Fruit fly (Drosophila melanogaster) whole organism, embryonic: ENCODE measurements around the gene Tengl3.

Experiments
- Antp ChIP-seq: fragments of 200-800 bp; sonication (Bioruptor generic); optimal IDR thresholded peaks from 3 replicates; lab custom pipeline; 2016; ENCODE audit warnings: missing biosample characterization, missing genetic modification characterization
- Atf3 ChIP-seq: fragments of 200-800 bp; sonication (Bioruptor generic); optimal IDR thresholded peaks from 3 replicates; lab custom pipeline; 2016; ENCODE audit warnings: missing biosample characterization, missing genetic modification characterization
- B-H1 ChIP-seq: fragments of 200-800 bp; sonication (Bioruptor generic); IDR thresholded peaks from 3 replicates; pipeline ENCODE4 v1.3.6; 2022; ENCODE audit warnings: missing biosample characterization, missing genetic modification characterization
- CG1024 ChIP-seq: fragments of 200-800 bp; sonication (Bioruptor generic); IDR thresholded peaks from 2 replicates; pipeline ENCODE4 v1.3.6; 2022; ENCODE audit warnings: missing biosample characterization, missing genetic modification characterization
- CG12104 ChIP-seq: fragments of 200-800 bp; sonication (Bioruptor generic); optimal IDR thresholded peaks from 3 replicates; lab custom pipeline; 2016; ENCODE audit warnings: missing biosample characterization, missing genetic modification characterization
- CG12299 ChIP-seq: fragments of 200-800 bp; sonication (Bioruptor generic); optimal IDR thresholded peaks from 2 replicates; lab custom pipeline; 2018; ENCODE audit warnings: missing biosample characterization, mild to moderate bottlenecking, missing genetic modification characterization
- CG13624 ChIP-seq: fragments of 200-800 bp; sonication (Bioruptor generic); optimal IDR thresholded peaks from 2 replicates; lab custom pipeline; 2016; ENCODE audit warnings: missing biosample characterization, missing genetic modification characterization
- CG14710 ChIP-seq: fragments of 200-800 bp; sonication (Bioruptor generic); optimal IDR thresholded peaks from 3 replicates; lab custom pipeline; 2019; ENCODE audit warnings: missing biosample characterization, mild to moderate bottlenecking, missing genetic modification characterization, moderate library complexity
- CG17328 ChIP-seq: fragments of 200-800 bp; sonication (Bioruptor generic); IDR thresholded peaks from 2 replicates; pipeline ENCODE4 v1.3.6; 2022; ENCODE audit warnings: missing biosample characterization, missing genetic modification characterization
- CG2875 ChIP-seq: fragments of 200-800 bp; sonication (Bioruptor generic); optimal IDR thresholded peaks from 2 replicates; lab custom pipeline; 2017; ENCODE audit warnings: missing biosample characterization, mild to moderate bottlenecking, missing genetic modification characterization, missing genetic modification reagents
- CG30403 ChIP-seq: fragments of 200-800 bp; sonication (Bioruptor generic); optimal IDR thresholded peaks from 3 replicates; lab custom pipeline; 2016; ENCODE audit warnings: missing biosample characterization, missing genetic modification characterization
- CG42726 ChIP-seq: fragments of 200-800 bp; sonication (Bioruptor generic); IDR thresholded peaks from 2 replicates; pipeline ENCODE4 v1.3.6; 2022; ENCODE audit warnings: missing biosample characterization, missing genetic modification characterization; ENCODE audit not compliant: partially characterized antibody
- CG4282 ChIP-seq: fragments of 200-800 bp; sonication (Bioruptor generic); optimal IDR thresholded peaks from 2 replicates; lab custom pipeline; 2016; ENCODE audit warnings: missing biosample characterization, missing genetic modification characterization
- CG43689 ChIP-seq: fragments of 200-800 bp; sonication (Bioruptor generic); IDR thresholded peaks from 2 replicates; pipeline ENCODE4 v1.3.6; 2022; ENCODE audit warnings: missing biosample characterization, missing genetic modification characterization
- CG4707 ChIP-seq: fragments of 200-800 bp; sonication (Bioruptor generic); optimal IDR thresholded peaks from 2 replicates; lab custom pipeline; 2018; ENCODE audit warnings: missing biosample characterization, mild to moderate bottlenecking, missing genetic modification characterization, moderate library complexity
- CG6689 ChIP-seq: fragments of 200-800 bp; sonication (Bioruptor generic); IDR thresholded peaks from 2 replicates; pipeline ENCODE4 v1.3.6; 2022; ENCODE audit warnings: missing biosample characterization, missing genetic modification characterization
- CG7357 ChIP-seq: fragments of 200-800 bp; sonication (Bioruptor generic); IDR thresholded peaks from 3 replicates; pipeline ENCODE4 v1.3.6; 2022; ENCODE audit warnings: missing biosample characterization, missing genetic modification characterization
- CG7839 ChIP-seq: fragments of 200-800 bp; sonication (Bioruptor generic); optimal IDR thresholded peaks from 3 replicates; lab custom pipeline; 2018; ENCODE audit warnings: missing biosample characterization, mild to moderate bottlenecking, missing genetic modification characterization, moderate library complexity
- CG8765 ChIP-seq: fragments of 200-800 bp; sonication (Bioruptor generic); IDR thresholded peaks from 2 replicates; pipeline ENCODE4 v1.3.6; 2022; ENCODE audit warnings: missing biosample characterization, missing genetic modification characterization
- Dp ChIP-seq: fragments of 200-800 bp; sonication (Bioruptor generic); optimal IDR thresholded peaks from 2 replicates; lab custom pipeline; 2018; ENCODE audit warnings: missing biosample characterization, mild to moderate bottlenecking, missing genetic modification characterization, moderate library complexity
- Hey ChIP-seq: fragments of 200-800 bp; sonication (Bioruptor generic); optimal IDR thresholded peaks from 3 replicates; lab custom pipeline; 2018; ENCODE audit warnings: missing biosample characterization, mild to moderate bottlenecking, missing genetic modification characterization
- Hsf ChIP-seq: fragments of 200-800 bp; sonication (Bioruptor generic); optimal IDR thresholded peaks from 3 replicates; lab custom pipeline; 2016; ENCODE audit warnings: missing biosample characterization, missing genetic modification characterization
- MTF-1 ChIP-seq: fragments of 200-800 bp; sonication (Bioruptor generic); optimal IDR thresholded peaks from 2 replicates; lab custom pipeline; 2018; ENCODE audit warnings: missing biosample characterization, mild to moderate bottlenecking, missing genetic modification characterization, borderline replicate concordance
- Oli ChIP-seq: fragments of 200-800 bp; sonication (Bioruptor generic); optimal IDR thresholded peaks from 2 replicates; lab custom pipeline; 2018; ENCODE audit warnings: missing biosample characterization, mild to moderate bottlenecking, missing genetic modification characterization, moderate library complexity
- Scr ChIP-seq: fragments of 200-800 bp; sonication (Bioruptor generic); IDR thresholded peaks from 2 replicates; pipeline ENCODE4 v1.3.6; 2022; ENCODE audit warnings: missing biosample characterization, missing genetic modification characterization; ENCODE audit not compliant: partially characterized antibody
- Sox100B ChIP-seq: fragments of 200-800 bp; sonication (Bioruptor generic); optimal IDR thresholded peaks from 3 replicates; lab custom pipeline; 2018; ENCODE audit warnings: missing biosample characterization, mild to moderate bottlenecking, missing genetic modification characterization
- Spps ChIP-seq: fragments of 200-800 bp; sonication (Bioruptor generic); optimal IDR thresholded peaks from 2 replicates; lab custom pipeline; 2018; ENCODE audit warnings: missing biosample characterization, mild to moderate bottlenecking, missing genetic modification characterization
- Stat92E ChIP-seq, 3 experiments: fragments of >200 bp in 2 of 3; fragments of 200-800 bp in 1 of 3; sonication (Bioruptor generic) in 1 of 3; optimal IDR thresholded peaks; 2 replicates each; lab custom pipeline; 2017 to 2019; ENCODE audit warnings: missing biosample characterization in 3 of 3, missing genetic modification characterization in 3 of 3, mild to moderate bottlenecking in 1 of 3, moderate library complexity in 1 of 3
- bigmax ChIP-seq: fragments of 200-800 bp; sonication (Bioruptor generic); optimal IDR thresholded peaks from 2 replicates; lab custom pipeline; 2018; ENCODE audit warnings: missing biosample characterization, mild to moderate bottlenecking, missing genetic modification characterization
- br ChIP-seq: fragments of >200 bp; optimal IDR thresholded peaks from 2 replicates; lab custom pipeline; 2017
- cas ChIP-seq: fragments of 200-800 bp; sonication (Bioruptor generic); IDR thresholded peaks from 2 replicates; pipeline ENCODE4 v1.3.6; 2022; ENCODE audit warnings: missing biosample characterization, missing genetic modification characterization
- chinmo ChIP-seq: fragments of 200-800 bp; sonication (Bioruptor generic); IDR thresholded peaks from 4 replicates; pipeline ENCODE4 v1.3.6; 2022; ENCODE audit warnings: missing biosample characterization, missing genetic modification characterization; ENCODE audit not compliant: partially characterized antibody
- chm ChIP-seq: fragments of 200-800 bp; sonication (Bioruptor generic); IDR thresholded peaks from 2 replicates; pipeline ENCODE4 v1.3.6; 2022; ENCODE audit warnings: missing biosample characterization, missing genetic modification characterization
- fd102C ChIP-seq: fragments of 200-800 bp; sonication (Bioruptor generic); optimal IDR thresholded peaks from 2 replicates; lab custom pipeline; 2018; ENCODE audit warnings: missing biosample characterization, mild to moderate bottlenecking, missing genetic modification characterization, moderate library complexity
- gce ChIP-seq: fragments of 200-800 bp; sonication (Bioruptor generic); IDR thresholded peaks from 3 replicates; pipeline ENCODE4 v1.3.6; 2022; ENCODE audit warnings: missing biosample characterization, missing genetic modification characterization
- jing ChIP-seq: fragments of 200-800 bp; sonication (Bioruptor generic); optimal IDR thresholded peaks from 2 replicates; lab custom pipeline; 2018; ENCODE audit warnings: missing biosample characterization, mild to moderate bottlenecking, missing genetic modification characterization
- jumu ChIP-seq: fragments of 200-800 bp; sonication (Bioruptor generic); optimal IDR thresholded peaks from 3 replicates; lab custom pipeline; 2016; ENCODE audit warnings: missing biosample characterization, missing genetic modification characterization
- ken ChIP-seq: fragments of 200-800 bp; sonication (Bioruptor generic); IDR thresholded peaks from 3 replicates; pipeline ENCODE4 v1.3.6; 2022; ENCODE audit warnings: missing biosample characterization, missing genetic modification characterization
- maf-S ChIP-seq: fragments of 200-800 bp; sonication (Bioruptor generic); optimal IDR thresholded peaks from 2 replicates; lab custom pipeline; 2016; ENCODE audit warnings: missing biosample characterization, missing genetic modification characterization
- mld ChIP-seq: fragments of 200-800 bp; sonication (Bioruptor generic); IDR thresholded peaks from 3 replicates; pipeline ENCODE4 v1.3.6; 2022; ENCODE audit warnings: missing biosample characterization, missing genetic modification characterization; ENCODE audit not compliant: partially characterized antibody
- nmo ChIP-seq: fragments of 200-800 bp; sonication (Bioruptor generic); optimal IDR thresholded peaks from 2 replicates; lab custom pipeline; 2018; ENCODE audit warnings: missing biosample characterization, mild to moderate bottlenecking, missing genetic modification characterization, moderate library complexity
- otp ChIP-seq: fragments of 200-800 bp; sonication (Bioruptor generic); IDR thresholded peaks from 3 replicates; pipeline ENCODE4, ENCODE4 v1.3.6; 2022; ENCODE audit warnings: missing biosample characterization, missing genetic modification characterization
- pan ChIP-seq, 4 experiments: fragments of >200 bp in 3 of 4; fragments of 200-800 bp in 1 of 4; sonication (Bioruptor generic) in 1 of 4; optimal IDR thresholded peaks in 3 of 4; IDR thresholded peaks in 1 of 4; 2 replicates each; pipeline versions ENCODE4 v1.3.6 to Lab custom; 2017 to 2022; ENCODE audit warnings: missing biosample characterization in 2 of 4, missing genetic modification characterization in 2 of 4, mixed read lengths in 1 of 4
- peb ChIP-seq: fragments of 200-800 bp; sonication (Bioruptor generic); IDR thresholded peaks from 2 replicates; pipeline ENCODE4 v1.3.6; 2022; ENCODE audit warnings: missing biosample characterization, missing genetic modification characterization
- pnt ChIP-seq: fragments of 200-800 bp; sonication (Bioruptor generic); optimal IDR thresholded peaks from 3 replicates; lab custom pipeline; 2016; ENCODE audit warnings: missing biosample characterization, missing genetic modification characterization
- seq ChIP-seq: fragments of 200-800 bp; sonication (Bioruptor generic); IDR thresholded peaks from 2 replicates; pipeline ENCODE4 v1.3.6; 2022; ENCODE audit warnings: missing biosample characterization, missing genetic modification characterization
- sisA ChIP-seq: fragments of 200-800 bp; sonication (Bioruptor generic); IDR thresholded peaks from 2 replicates; pipeline ENCODE4 v1.3.6; 2022; ENCODE audit warnings: missing biosample characterization, missing genetic modification characterization
- sna ChIP-seq: fragments of 200-800 bp; sonication (Bioruptor generic); IDR thresholded peaks from 2 replicates; pipeline ENCODE4 v1.3.6; 2022; ENCODE audit warnings: missing biosample characterization, missing genetic modification characterization; ENCODE audit not compliant: partially characterized antibody
- unpg ChIP-seq: fragments of 200-800 bp; sonication (Bioruptor generic); optimal IDR thresholded peaks from 3 replicates; lab custom pipeline; 2018; ENCODE audit warnings: missing biosample characterization, mild to moderate bottlenecking, missing genetic modification characterization, moderate library complexity
- zfh2 ChIP-seq: fragments of 200-800 bp; sonication (Bioruptor generic); optimal IDR thresholded peaks from 2 replicates; lab custom pipeline; 2016; ENCODE audit warnings: missing biosample characterization, missing genetic modification characterization

The Tengl3 gene

dm6 chr2L:2227316-2227715 is 10.7 kb downstream of the Tengl3 start (continued):
- TF ChIP-seq Hey (tag; lab: Kevin White, UChicago) (no peak), unpg (GFP tag; lab: Kevin White, UChicago) (peak; percentile 57), Spps (tag; lab: Kevin White, UChicago) (no peak), MTF-1 (no peak), CG2875 (GFP tag; lab: Kevin White, UChicago) (peak; percentile 54), CG4707 (GFP tag; lab: Kevin White, UChicago) (peak; percentile 16), cas (GFP tag; lab: Robert Waterston, UW) (no peak), Atf3 (GFP tag; lab: Kevin White, UChicago) (no peak), mld (GFP tag; lab: Robert Waterston, UW) (no peak), sisA (peak; percentile 59; the same call in 1 of the 2 replicates), chm (GFP tag; lab: Robert Waterston, UW) (peak; percentile 56; the same call in 1 of the 2 replicates), bigmax (GFP tag; lab: Kevin White, UChicago) (no peak), CG7357 (0 out of 3 replicates have a peak, but pooled peaks have one; percentile 6), CG4282 (GFP tag; lab: Kevin White, UChicago) (no peak), CG30403 (GFP tag; lab: Kevin White, UChicago) (peak; percentile 52), Sox100B (GFP tag; lab: Kevin White, UChicago) (peak; percentile 47), pnt (peak; percentile 14), seq (0 out of 2 replicates have a peak, but pooled peaks have one; percentile 15), peb (GFP tag; lab: Robert Waterston, UW) (no peak), CG14710 (tag; lab: Kevin White, UChicago) (no peak), CG6689 (GFP tag; lab: Robert Waterston, UW) (peak; percentile 62), pan (optimal IDR thresholded peaks at IDR 0.05; lab: Kevin White, UChicago) (no peak), pan (GFP tag; optimal IDR thresholded peaks at IDR 0.05 in 1 of 2, IDR thresholded peaks at IDR 0.05 in 1 of 2) (peak in 1 of 2 experiments; percentile 63), CG12104 (peak; percentile 14), jing (no peak), sna (GFP tag; lab: Robert Waterston, UW) (no peak), gce (peak; percentile 34; the same call in 1 of the 3 replicates), Dp (GFP tag; lab: Kevin White, UChicago) (no peak), CG42726 (GFP tag; lab: Robert Waterston, UW) (no peak), maf-S (GFP tag; lab: Kevin White, UChicago) (no peak), Stat92E (GFP tag; optimal IDR thresholded peaks at IDR 0.05; lab: Kevin White, UChicago) (no peak), zfh2 (GFP tag; lab: Kevin White, UChicago) (peak; percentile 23), CG17328 (GFP tag; lab: Robert Waterston, UW) (peak; percentile 74), B-H1 (GFP tag; lab: Robert Waterston, UW) (peak; percentile 35; the same call in 1 of the 3 replicates), otp (GFP tag; lab: Robert Waterston, UW) (peak; percentile 69; the same call in 2 of the 3 replicates), fd102C (GFP tag; lab: Kevin White, UChicago) (no peak), br (no peak), CG13624 (no peak), Oli (tag; lab: Kevin White, UChicago) (peak; percentile 64), ken (0 out of 3 replicates have a peak, but pooled peaks have one; percentile 3), CG7839 (no peak), Hsf (GFP tag; lab: Kevin White, UChicago) (peak; percentile 42), nmo (GFP tag; lab: Kevin White, UChicago) (peak; percentile 26), CG12299 (tag; lab: Kevin White, UChicago) (no peak), CG8765 (GFP tag; lab: Robert Waterston, UW) (no peak), chinmo (GFP tag; lab: Robert Waterston, UW) (0 out of 4 replicates have a peak, but pooled peaks have one; percentile 45), Scr (GFP tag; lab: Robert Waterston, UW) (no peak), CG1024 (GFP tag; lab: Robert Waterston, UW) (peak; percentile 50; the same call in 1 of the 2 replicates), Antp (peak; percentile 38), jumu (GFP tag; lab: Kevin White, UChicago) (peak; percentile 22), CG43689 (GFP tag; lab: Robert Waterston, UW) (no peak)
